Worm (Caenorhabditis elegans): ENCODE measurements around the gene Y57G11A.4.

- TF ChIP-seq unc-39 (tag; optimal IDR thresholded peaks at IDR 0.05) = no peak
- TF ChIP-seq ztf-4 (tag; optimal IDR thresholded peaks at IDR 0.05) = no peak
- no peak for TF ChIP-seq nhr-237 (tag; optimal IDR thresholded peaks at IDR 0.05)
- no peak for TF ChIP-seq zag-1 (tag; optimal IDR thresholded peaks at IDR 0.05)
Measured at ce11 chrIV:14530031-14530430, 47.9 kb downstream of the Y57G11A.4 start.

Measured in whole organism, L2 larva.